Fruit fly (Drosophila melanogaster) whole organism, wandering third instar larva: ENCODE data around the gene CG34300.
A peak's percentile ranks its signal among the peaks of the same experiment; 100 is the strongest.

ENCODE experiments used
- Abd-B ChIP-seq: fragments of >200 bp; optimal IDR thresholded peaks from 2 replicates; lab custom pipeline; 2017; ENCODE audit warnings: missing biosample characterization, missing genetic modification characterization
- CG32264 ChIP-seq: fragments of 200-800 bp; sonication (Bioruptor generic); optimal IDR thresholded peaks from 2 replicates; lab custom pipeline; 2016; ENCODE audit warnings: missing biosample characterization, missing genetic modification characterization
- CG9705 ChIP-seq: fragments of 200-800 bp; sonication (Bioruptor generic); optimal IDR thresholded peaks from 2 replicates; lab custom pipeline; 2018; ENCODE audit warnings: missing biosample characterization, mild to moderate bottlenecking, missing genetic modification characterization
- CrebA ChIP-seq: fragments of 200-800 bp; sonication (Bioruptor generic); optimal IDR thresholded peaks from 2 replicates; lab custom pipeline; 2016; ENCODE audit warnings: missing biosample characterization, mild to moderate bottlenecking, missing genetic modification characterization, borderline replicate concordance
- Dfd ChIP-seq: fragments of >200 bp; optimal IDR thresholded peaks from 2 replicates; lab custom pipeline; 2017; ENCODE audit warnings: missing biosample characterization, missing genetic modification characterization
- Dif ChIP-seq: fragments of 200-275, 200-300 bp; sonication (Bioruptor generic); optimal IDR thresholded peaks from 2 replicates; lab custom pipeline; 2018; ENCODE audit warnings: missing biosample characterization, missing genetic modification characterization; ENCODE audit not compliant: partially characterized antibody
- GATAd ChIP-seq: sonication (Bioruptor generic); optimal IDR thresholded peaks from 2 replicates; lab custom pipeline; 2016; ENCODE audit warnings: missing biosample characterization, missing genetic modification characterization
- HLH106 ChIP-seq: fragments of 200-800 bp; optimal IDR thresholded peaks from 3 replicates; lab custom pipeline; 2019; ENCODE audit warnings: missing biosample characterization, mild to moderate bottlenecking, missing genetic modification characterization, moderate library complexity
- Hnf4 ChIP-seq: fragments of 200-800 bp; sonication (Bioruptor generic); optimal IDR thresholded peaks from 2 replicates; lab custom pipeline; 2016; ENCODE audit warnings: missing biosample characterization, mild to moderate bottlenecking, missing genetic modification characterization
- Hr78 ChIP-seq: fragments of >200 bp; optimal IDR thresholded peaks from 2 replicates; lab custom pipeline; 2017; ENCODE audit warnings: missing biosample characterization, missing genetic modification characterization
- Hr83 ChIP-seq: fragments of 200-300 bp; sonication (Bioruptor generic); optimal IDR thresholded peaks from 2 replicates; lab custom pipeline; 2016; ENCODE audit warnings: missing biosample characterization, mild to moderate bottlenecking, missing genetic modification characterization, moderate library complexity; ENCODE audit not compliant: poor library complexity, severe bottlenecking
- Jra ChIP-seq: sonication (Bioruptor generic); optimal IDR thresholded peaks from 2 replicates; lab custom pipeline; 2016; ENCODE audit warnings: missing biosample characterization, missing genetic modification characterization
- Mio ChIP-seq: sonication (Bioruptor generic); optimal IDR thresholded peaks from 2 replicates; lab custom pipeline; 2016; ENCODE audit warnings: missing biosample characterization, missing genetic modification characterization
- Myc ChIP-seq: fragments of >200 bp; optimal IDR thresholded peaks from 2 replicates; lab custom pipeline; 2017
- N ChIP-seq: fragments of >200 bp; optimal IDR thresholded peaks from 2 replicates; lab custom pipeline; 2018; ENCODE audit warnings: missing biosample characterization, missing external identifiers, missing genetic modification characterization
- OdsH ChIP-seq: fragments of 200-800 bp; sonication (Bioruptor generic); optimal IDR thresholded peaks from 2 replicates; lab custom pipeline; 2016; ENCODE audit warnings: missing biosample characterization, mild to moderate bottlenecking, missing genetic modification characterization
- Rel ChIP-seq, 2 experiments: fragments of 200-800 bp; sonication (Bioruptor generic) in 1 of 2; optimal IDR thresholded peaks; 2 replicates in 1 of 2; 3 replicates in 1 of 2; lab custom pipeline; 2016 to 2019; ENCODE audit warnings: mild to moderate bottlenecking in 2 of 2, missing biosample characterization in 2 of 2, missing genetic modification characterization in 2 of 2, moderate library complexity in 1 of 2
- Sp1 ChIP-seq: fragments of 200-800 bp; sonication (Bioruptor generic); optimal IDR thresholded peaks from 3 replicates; lab custom pipeline; 2019; ENCODE audit warnings: missing biosample characterization, mild to moderate bottlenecking, missing genetic modification characterization, moderate library complexity
- Vsx2 ChIP-seq: fragments of 200-300, 225-300 bp; sonication (Bioruptor generic); optimal IDR thresholded peaks from 2 replicates; lab custom pipeline; 2018; ENCODE audit warnings: missing biosample characterization, missing genetic modification characterization; ENCODE audit not compliant: partially characterized antibody
- br ChIP-seq: fragments of 200-800 bp; sonication (Bioruptor generic); optimal IDR thresholded peaks from 2 replicates; lab custom pipeline; 2016; ENCODE audit warnings: missing biosample characterization, missing genetic modification characterization
- brk ChIP-seq: fragments of 200-800 bp; sonication (Bioruptor generic); optimal IDR thresholded peaks from 2 replicates; lab custom pipeline; 2016; ENCODE audit warnings: missing biosample characterization, mild to moderate bottlenecking, missing genetic modification characterization
- dl ChIP-seq, 2 experiments: fragments of 175-275, 200-275 bp in 1 of 2; fragments of 200-275 bp in 1 of 2; sonication (Bioruptor generic); optimal IDR thresholded peaks; lab custom pipeline; 2018; ENCODE audit warnings: mild to moderate bottlenecking in 2 of 2, missing biosample characterization in 2 of 2, missing genetic modification characterization in 2 of 2, moderate library complexity in 2 of 2; ENCODE audit not compliant: partially characterized antibody in 2 of 2, insufficient read depth in 1 of 2
- dmrt93B ChIP-seq: fragments of 200-800 bp; sonication (Bioruptor generic); optimal IDR thresholded peaks from 2 replicates; lab custom pipeline; 2018; ENCODE audit warnings: missing biosample characterization, mild to moderate bottlenecking, missing genetic modification characterization
- dsf ChIP-seq: sonication (Bioruptor generic); optimal IDR thresholded peaks from 2 replicates; lab custom pipeline; 2016; ENCODE audit warnings: missing biosample characterization, missing genetic modification characterization, borderline replicate concordance
- ey ChIP-seq: fragments of 200-800 bp; sonication (Bioruptor generic); optimal IDR thresholded peaks from 2 replicates; lab custom pipeline; 2016; ENCODE audit warnings: missing biosample characterization, missing genetic modification characterization
- foxo ChIP-seq, 2 experiments: fragments of 200-800 bp; sonication (Bioruptor generic); optimal IDR thresholded peaks; 2 replicates in 1 of 2; 3 replicates in 1 of 2; lab custom pipeline; 2016 to 2017; ENCODE audit warnings: missing biosample characterization in 2 of 2, missing genetic modification characterization in 2 of 2
- fru ChIP-seq: fragments of 200-800 bp; sonication (Bioruptor generic); optimal IDR thresholded peaks from 3 replicates; lab custom pipeline; 2016; ENCODE audit warnings: missing biosample characterization, mild to moderate bottlenecking, missing genetic modification characterization
- h ChIP-seq: fragments of 200-800 bp; sonication (Bioruptor generic); optimal IDR thresholded peaks from 3 replicates; lab custom pipeline; 2016; ENCODE audit warnings: missing biosample characterization, mild to moderate bottlenecking, missing genetic modification characterization
- jim ChIP-seq: fragments of 175-275, 200-325 bp; sonication (Bioruptor generic); optimal IDR thresholded peaks from 2 replicates; lab custom pipeline; 2016; ENCODE audit warnings: missing biosample characterization, mild to moderate bottlenecking, missing genetic modification characterization
- lola ChIP-seq: fragments of >200 bp; optimal IDR thresholded peaks from 2 replicates; lab custom pipeline; 2017; ENCODE audit warnings: missing biosample characterization, missing genetic modification characterization
- pan ChIP-seq: fragments of >200 bp; optimal IDR thresholded peaks from 2 replicates; lab custom pipeline; 2017
- psq ChIP-seq: fragments of 200-800 bp; sonication (Bioruptor generic); optimal IDR thresholded peaks from 3 replicates; lab custom pipeline; 2017; ENCODE audit warnings: missing biosample characterization, mild to moderate bottlenecking, missing genetic modification characterization, moderate library complexity
- rgr ChIP-seq: fragments of 200-800 bp; sonication (Bioruptor generic); optimal IDR thresholded peaks from 3 replicates; lab custom pipeline; 2016; ENCODE audit warnings: missing biosample characterization, mild to moderate bottlenecking, missing genetic modification characterization
- sage ChIP-seq: fragments of 200-800 bp; sonication (Bioruptor generic); optimal IDR thresholded peaks from 2 replicates; lab custom pipeline; 2016; ENCODE audit warnings: missing biosample characterization, mild to moderate bottlenecking, missing genetic modification characterization
- sv ChIP-seq: fragments of 200-800 bp; sonication (Bioruptor generic); optimal IDR thresholded peaks from 3 replicates; lab custom pipeline; 2016; ENCODE audit warnings: missing biosample characterization, missing genetic modification characterization
- tai ChIP-seq: sonication (Bioruptor generic); optimal IDR thresholded peaks from 2 replicates; lab custom pipeline; 2016; ENCODE audit warnings: missing biosample characterization, missing genetic modification characterization
- usp ChIP-seq: fragments of >200 bp; optimal IDR thresholded peaks from 2 replicates; lab custom pipeline; 2017; ENCODE audit warnings: missing biosample characterization, missing genetic modification characterization
- woc ChIP-seq: sonication (Bioruptor generic); optimal IDR thresholded peaks from 2 replicates; lab custom pipeline; 2016; ENCODE audit warnings: missing biosample characterization, mild to moderate bottlenecking, missing genetic modification characterization

CG34300 gene

dm6 chr3R:30273898-30274297, 32.5 kb downstream of the CG34300 start:
- no peak for TF ChIP-seq foxo (GFP tag; optimal IDR thresholded peaks at IDR 0.05; lab: Kevin White, UChicago)
- TF ChIP-seq rgr (GFP tag; lab: Kevin White, UChicago) = peak; percentile 12
- peak; percentile 2 for TF ChIP-seq HLH106

dm6 chr3R:30272858-30273379, 33.5 kb downstream of the CG34300 start:
- TF ChIP-seq Mio (GFP tag; lab: Kevin White, UChicago) (no peak), HLH106 (no peak), Dfd (GFP tag; lab: Kevin White, UChicago) (peak; percentile 7), psq (GFP tag; lab: Kevin White, UChicago) (peak; percentile 76), jim (GFP tag; lab: Kevin White, UChicago) (peak; percentile 64), Vsx2 (peak; percentile 27), Dif (GFP tag; lab: Kevin White, UChicago) (peak; percentile 65), dl (GFP tag; optimal IDR thresholded peaks at IDR 0.05; lab: Kevin White, UChicago; ENCODE audit: insufficient read depth in 1 of 2, partially characterized antibody in 2 of 2) (peak; percentile 46 to 64), woc (GFP tag; lab: Kevin White, UChicago) (no peak)
- TF ChIP-seq, all 38 proteins: peak for 6

- TF ChIP-seq pan (lab: Kevin White, UChicago) = no peak
- TF ChIP-seq br = peak; percentile 95
- TF ChIP-seq dl (GFP tag; optimal IDR thresholded peaks at IDR 0.05; lab: Kevin White, UChicago; ENCODE audit: insufficient read depth in 1 of 2, partially characterized antibody in 2 of 2) = peak in 1 of 2 experiments; percentile 25
- TF ChIP-seq Hnf4 (GFP tag; lab: Kevin White, UChicago) = peak; percentile 95
- TF ChIP-seq CG9705 (GFP tag; lab: Kevin White, UChicago) = peak; percentile 74
- no peak for TF ChIP-seq usp (GFP tag; lab: Kevin White, UChicago)
- no peak for TF ChIP-seq sv (GFP tag; lab: Kevin White, UChicago)
- peak; percentile 95 for TF ChIP-seq HLH106
- TF ChIP-seq Rel (GFP tag; optimal IDR thresholded peaks at IDR 0.05; lab: Kevin White, UChicago) = peak; percentile 76
- TF ChIP-seq Rel (tag; optimal IDR thresholded peaks at IDR 0.05; lab: Kevin White, UChicago) = peak; percentile 66
- peak; percentile 31 for TF ChIP-seq Vsx2
- TF ChIP-seq dmrt93B (GFP tag; lab: Kevin White, UChicago) = peak; percentile 92
- peak; percentile 54 for TF ChIP-seq Mio (GFP tag; lab: Kevin White, UChicago)
- TF ChIP-seq Myc (lab: Kevin White, UChicago) = no peak
- peak; percentile 97 for TF ChIP-seq OdsH (GFP tag; lab: Kevin White, UChicago)
- peak; percentile 21 for TF ChIP-seq GATAd (GFP tag; lab: Kevin White, UChicago)
- peak; percentile 9 for TF ChIP-seq Dif (GFP tag; lab: Kevin White, UChicago)
- peak; percentile 98 for TF ChIP-seq rgr (GFP tag; lab: Kevin White, UChicago)
- TF ChIP-seq ey = peak; percentile 98
- no peak for TF ChIP-seq jim (GFP tag; lab: Kevin White, UChicago)
- no peak for TF ChIP-seq N
- TF ChIP-seq CrebA (GFP tag; lab: Kevin White, UChicago) = peak; percentile 42
- peak; percentile 95 for TF ChIP-seq brk (GFP tag; lab: Kevin White, UChicago)
- TF ChIP-seq Abd-B (GFP tag; lab: Kevin White, UChicago) = no peak
- TF ChIP-seq h (GFP tag; lab: Kevin White, UChicago) = peak; percentile 98
- TF ChIP-seq Hr83 = peak; percentile 75
- TF ChIP-seq woc (GFP tag; lab: Kevin White, UChicago) = peak; percentile 94
- TF ChIP-seq sage (GFP tag; lab: Kevin White, UChicago) = peak; percentile 92
- TF ChIP-seq CG32264 = peak; percentile 91
- peak; percentile 97 for TF ChIP-seq Sp1 (GFP tag; lab: Kevin White, UChicago)
- TF ChIP-seq Hr78 = no peak
- peak; percentile 90 for TF ChIP-seq Jra (GFP tag; lab: Kevin White, UChicago)
- peak; percentile 84 to 98 for TF ChIP-seq foxo (GFP tag; optimal IDR thresholded peaks at IDR 0.05; lab: Kevin White, UChicago)
- peak; percentile 92 for TF ChIP-seq tai (GFP tag; lab: Kevin White, UChicago)
- peak; percentile 98 for TF ChIP-seq psq (GFP tag; lab: Kevin White, UChicago)
- TF ChIP-seq lola (GFP tag; lab: Kevin White, UChicago) = no peak
- peak; percentile 98 for TF ChIP-seq fru (GFP tag; lab: Kevin White, UChicago)
- TF ChIP-seq dsf (GFP tag; lab: Kevin White, UChicago) = peak; percentile 82
- TF ChIP-seq Dfd (GFP tag; lab: Kevin White, UChicago) = no peak
Observed at dm6 chr3R:30272176-30272857, 34.1 kb downstream of the CG34300 start.
